Worm (Caenorhabditis elegans): Measurements from ENCODE around the gene idpp-9.

ce11 chrX:3866197-3866596 is 49.5 kb downstream of the idpp-9 start:
- no peak for TF ChIP-seq him-1 (tag; optimal IDR thresholded peaks at IDR 0.05)
- TF ChIP-seq dao-5 (tag; optimal IDR thresholded peaks at IDR 0.05), result no peak

Data from whole organism, L4/young adult.